Worm (Caenorhabditis elegans) whole organism, L4/young adult: ENCODE results near the gene gmeb-3.

ENCODE experiments used
- W03F9.2 ChIP-seq: fragments of 150-350 bp; optimal IDR thresholded peaks from 2 replicates; lab custom pipeline; 2014; ENCODE audit warnings: missing biosample characterization, missing genetic modification characterization
- dao-5 ChIP-seq: sonication (generic microtip); optimal IDR thresholded peaks from 2 replicates; lab custom pipeline; 2016; ENCODE audit warnings: missing genotype, missing genetic modification characterization, moderate library complexity, missing compliant biosample characterization
- him-1 ChIP-seq: sonication (generic microtip); optimal IDR thresholded peaks from 2 replicates; lab custom pipeline; 2016; ENCODE audit warnings: missing genotype, missing genetic modification reagents, missing genetic modification characterization, missing compliant biosample characterization

gmeb-3 gene

ce11 chrIII:3790855-3791254, 22.6 kb downstream of the gmeb-3 start:
- TF ChIP-seq dao-5 (tag; lab: Kevin White, UChicago): no peak
- TF ChIP-seq W03F9.2 (tag; lab: Kevin White, UChicago): no peak
- TF ChIP-seq him-1 (tag; lab: Kevin White, UChicago): no peak

- no peak for TF ChIP-seq dao-5 (tag; lab: Kevin White, UChicago)
- no peak for TF ChIP-seq W03F9.2 (tag; lab: Kevin White, UChicago)
- TF ChIP-seq him-1 (tag; lab: Kevin White, UChicago): no peak
Measured at ce11 chrIII:3795933-3796332, 27.6 kb downstream of the gmeb-3 start.

ce11 chrIII:3797180-3798026, 29.1 kb downstream of the gmeb-3 start:
- TF ChIP-seq W03F9.2 (tag; lab: Kevin White, UChicago): no peak
- TF ChIP-seq him-1 (tag; lab: Kevin White, UChicago): no peak
- no peak for TF ChIP-seq dao-5 (tag; lab: Kevin White, UChicago)

- TF ChIP-seq dao-5 (tag; lab: Kevin White, UChicago) (no peak), him-1 (tag; lab: Kevin White, UChicago) (no peak), W03F9.2 (tag; lab: Kevin White, UChicago) (no peak)
Measured at ce11 chrIII:3798416-3798815, 30.1 kb downstream of the gmeb-3 start.

- TF ChIP-seq dao-5 (tag; lab: Kevin White, UChicago) (no peak), W03F9.2 (tag; lab: Kevin White, UChicago) (no peak), him-1 (tag; lab: Kevin White, UChicago) (no peak)
Measured at ce11 chrIII:3799213-3799612, 30.9 kb downstream of the gmeb-3 start.

- TF ChIP-seq W03F9.2 (tag; lab: Kevin White, UChicago) (no peak), him-1 (tag; lab: Kevin White, UChicago) (no peak), dao-5 (tag; lab: Kevin White, UChicago) (no peak)
Measured at ce11 chrIII:3800240-3800933, 32.1 kb downstream of the gmeb-3 start, which contains the start of gene mtm-3. TSS of gene mtm-3 (minus strand) at chrIII:3800467.

ce11 chrIII:3800934-3801252, 32.6 kb downstream of the gmeb-3 start:
- TF ChIP-seq W03F9.2 (tag; lab: Kevin White, UChicago): no peak
- TF ChIP-seq dao-5 (tag; lab: Kevin White, UChicago): no peak

- TF ChIP-seq W03F9.2 (tag; lab: Kevin White, UChicago) (peak; percentile 80), dao-5 (tag; lab: Kevin White, UChicago) (no peak), him-1 (tag; lab: Kevin White, UChicago) (peak; percentile 94)
Measured at ce11 chrIII:3801379-3801894, 33.1 kb downstream of the gmeb-3 start.

ce11 chrIII:3803113-3803512, 34.8 kb downstream of the gmeb-3 start:
- TF ChIP-seq dao-5 (tag; lab: Kevin White, UChicago) (no peak), him-1 (tag; lab: Kevin White, UChicago) (no peak), W03F9.2 (tag; lab: Kevin White, UChicago) (no peak)

ce11 chrIII:3804422-3804821, 36.1 kb downstream of the gmeb-3 start, which contains the start of gene xbx-5:
TSS of gene xbx-5 (minus strand) at chrIII:3804477.
- TF ChIP-seq dao-5 (tag; lab: Kevin White, UChicago) (no peak), W03F9.2 (tag; lab: Kevin White, UChicago) (no peak), him-1 (tag; lab: Kevin White, UChicago) (no peak)

ce11 chrIII:3806883-3807282, 38.6 kb downstream of the gmeb-3 start:
- TF ChIP-seq W03F9.2 (tag; lab: Kevin White, UChicago) (no peak), dao-5 (tag; lab: Kevin White, UChicago) (no peak), him-1 (tag; lab: Kevin White, UChicago) (no peak)

ce11 chrIII:3807590-3807989, 39.3 kb downstream of the gmeb-3 start:
- TF ChIP-seq dao-5 (tag; lab: Kevin White, UChicago): no peak
- no peak for TF ChIP-seq him-1 (tag; lab: Kevin White, UChicago)
- no peak for TF ChIP-seq W03F9.2 (tag; lab: Kevin White, UChicago)

ce11 chrIII:3809008-3809407, 40.7 kb downstream of the gmeb-3 start, which contains the start of gene toh-1:
TSS of gene toh-1 (minus strand) at chrIII:3809030.
- TF ChIP-seq him-1 (tag; lab: Kevin White, UChicago): no peak
- no peak for TF ChIP-seq W03F9.2 (tag; lab: Kevin White, UChicago)
- TF ChIP-seq dao-5 (tag; lab: Kevin White, UChicago): no peak
